Worm (Caenorhabditis elegans) whole organism, early embryonic: ENCODE results near the gene cbp-1.

ENCODE experiments used
- B0310.2 ChIP-seq: sonication (generic microtip); optimal IDR thresholded peaks from 2 replicates; lab custom pipeline; 2016; ENCODE audit warnings: mild to moderate bottlenecking, missing genetic modification characterization, missing compliant biosample characterization
- F13C5.2 ChIP-seq: sonication (generic microtip); optimal IDR thresholded peaks from 2 replicates; lab custom pipeline; 2017; ENCODE audit warnings: mild to moderate bottlenecking, missing genetic modification characterization, inconsistent platforms, missing compliant biosample characterization
- aly-1 ChIP-seq: sonication (generic microtip); optimal IDR thresholded peaks from 2 replicates; lab custom pipeline; 2016; ENCODE audit warnings: missing genetic modification characterization, missing compliant biosample characterization
- hmg-4 ChIP-seq: fragments of 200-800 bp; sonication (Bioruptor generic); optimal IDR thresholded peaks from 2 replicates; lab custom pipeline; 2018; ENCODE audit warnings: mild to moderate bottlenecking, missing genetic modification characterization, missing compliant biosample characterization
- scrt-1 ChIP-seq: fragments of 200-800 bp; sonication (Bioruptor generic); IDR thresholded peaks from 2 replicates; pipeline ENCODE4 v1.3.6; 2022; ENCODE audit warnings: missing genetic modification characterization, missing compliant biosample characterization
- tbx-11 ChIP-seq: fragments of 200-800 bp; sonication (Bioruptor generic); IDR thresholded peaks from 2 replicates; pipeline ENCODE4 v1.3.6; 2022; ENCODE audit warnings: missing genetic modification characterization, missing compliant biosample characterization
- tra-4 ChIP-seq: sonication (generic microtip); optimal IDR thresholded peaks from 2 replicates; lab custom pipeline; 2017; ENCODE audit warnings: missing genetic modification characterization, missing compliant biosample characterization

DNA sequence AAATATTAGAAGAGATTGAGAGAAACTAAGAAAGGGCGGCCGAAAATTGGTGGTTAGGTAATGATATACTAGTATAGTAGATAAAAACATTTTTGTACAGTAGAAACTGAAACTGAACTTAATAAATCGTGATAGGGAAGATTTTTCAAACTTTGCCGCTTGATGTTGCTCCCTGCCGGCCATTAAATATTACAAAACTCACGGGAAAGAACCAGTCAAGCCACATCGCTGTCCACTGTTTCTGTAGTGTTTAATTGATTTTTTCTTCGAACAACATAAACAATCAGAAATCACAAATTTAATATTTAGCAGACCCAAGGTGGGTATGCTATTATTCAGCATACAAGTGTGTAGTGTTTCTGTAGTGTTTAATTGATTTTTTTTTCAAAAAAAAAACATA, 15.2 kb upstream of the cbp-1 start, which contains the start of gene T05G5.5:
- no peak for TF ChIP-seq scrt-1 (GFP tag; lab: Robert Waterston, UW)
- no peak for TF ChIP-seq tra-4 (tag; lab: Kevin White, UChicago)
- no peak for TF ChIP-seq F13C5.2
- TF ChIP-seq B0310.2 (tag; lab: Kevin White, UChicago), result no peak
- no peak for TF ChIP-seq tbx-11 (GFP tag; lab: Robert Waterston, UW)
- TF ChIP-seq aly-1, result no peak
- TF ChIP-seq hmg-4 (GFP tag; lab: Kevin White, UChicago), result no peak
